Fruit fly (Drosophila melanogaster) whole organism, embryonic: Measurements from ENCODE around the gene CG45011.

Source experiments
- ATbp ChIP-seq: fragments of 200-800 bp; sonication (Bioruptor generic); optimal IDR thresholded peaks from 2 replicates; lab custom pipeline; 2017; ENCODE audit warnings: missing biosample characterization, mild to moderate bottlenecking, missing genetic modification characterization, missing genetic modification reagents
- Asciz ChIP-seq: fragments of 200-800 bp; sonication (Bioruptor generic); optimal IDR thresholded peaks from 2 replicates; lab custom pipeline; 2017; ENCODE audit warnings: missing biosample characterization, mild to moderate bottlenecking, missing genetic modification characterization, missing genetic modification reagents
- Atf6 ChIP-seq: fragments of 200-800 bp; sonication (Bioruptor generic); IDR thresholded peaks from 2 replicates; pipeline ENCODE4 v1.3.6; 2022; ENCODE audit warnings: missing biosample characterization, missing genetic modification characterization
- BtbVII ChIP-seq: fragments of 200-800 bp; sonication (Bioruptor generic); optimal IDR thresholded peaks from 3 replicates; lab custom pipeline; 2017; ENCODE audit warnings: missing biosample characterization, mild to moderate bottlenecking, missing genetic modification characterization
- C15 ChIP-seq: fragments of 200-800 bp; sonication (Bioruptor generic); IDR thresholded peaks from 3 replicates; pipeline ENCODE4 v1.3.6; 2022; ENCODE audit warnings: missing biosample characterization, missing genetic modification characterization
- CG10462 ChIP-seq: fragments of 200-800 bp; sonication (Bioruptor generic); optimal IDR thresholded peaks from 2 replicates; lab custom pipeline; 2016; ENCODE audit warnings: missing biosample characterization, missing genetic modification characterization
- CG11504 ChIP-seq: fragments of 200-800 bp; sonication (Bioruptor generic); optimal IDR thresholded peaks from 3 replicates; lab custom pipeline; 2019; ENCODE audit warnings: missing biosample characterization, mild to moderate bottlenecking, missing genetic modification characterization, moderate library complexity
- CG12299 ChIP-seq: fragments of 200-800 bp; sonication (Bioruptor generic); optimal IDR thresholded peaks from 2 replicates; lab custom pipeline; 2018; ENCODE audit warnings: missing biosample characterization, mild to moderate bottlenecking, missing genetic modification characterization
- CG1233 ChIP-seq: fragments of 200-800 bp; sonication (Bioruptor generic); optimal IDR thresholded peaks from 4 replicates; lab custom pipeline; 2018; ENCODE audit warnings: missing biosample characterization, mild to moderate bottlenecking, missing genetic modification characterization
- CG12659 ChIP-seq: fragments of 200-800 bp; sonication (Bioruptor generic); optimal IDR thresholded peaks from 3 replicates; lab custom pipeline; 2017; ENCODE audit warnings: mild to moderate bottlenecking, missing biosample characterization, missing genetic modification reagents, missing genetic modification characterization
- CG13123 ChIP-seq: fragments of 200-800 bp; sonication (Bioruptor generic); optimal IDR thresholded peaks from 2 replicates; lab custom pipeline; 2016; ENCODE audit warnings: missing biosample characterization, missing genetic modification characterization
- CG13296 ChIP-seq: fragments of 200-800 bp; sonication (Bioruptor generic); optimal IDR thresholded peaks from 3 replicates; lab custom pipeline; 2018; ENCODE audit warnings: missing biosample characterization, mild to moderate bottlenecking, missing genetic modification characterization
- CG14441 ChIP-seq: fragments of 200-800 bp; sonication (Bioruptor generic); IDR thresholded peaks from 2 replicates; pipeline ENCODE4 v1.3.6; 2022; ENCODE audit warnings: missing biosample characterization, missing genetic modification characterization
- CG17186 ChIP-seq: fragments of 200-800 bp; sonication (Bioruptor generic); optimal IDR thresholded peaks from 3 replicates; lab custom pipeline; 2017; ENCODE audit warnings: missing biosample characterization, missing genetic modification reagents, missing genetic modification characterization
- CG17612 ChIP-seq: fragments of 200-800 bp; sonication (Bioruptor generic); IDR thresholded peaks from 2 replicates; pipeline ENCODE4 v1.3.6; 2022; ENCODE audit warnings: missing biosample characterization, missing genetic modification characterization
- CG18764 ChIP-seq: fragments of 200-800 bp; sonication (Bioruptor generic); optimal IDR thresholded peaks from 3 replicates; lab custom pipeline; 2016; ENCODE audit warnings: missing biosample characterization, missing genetic modification characterization
- CG2116 ChIP-seq: fragments of 200-800 bp; sonication (Bioruptor generic); optimal IDR thresholded peaks from 3 replicates; lab custom pipeline; 2018; ENCODE audit warnings: missing biosample characterization, mild to moderate bottlenecking, missing genetic modification characterization
- CG33213 ChIP-seq: fragments of 200-800 bp; sonication (Bioruptor generic); optimal IDR thresholded peaks from 3 replicates; lab custom pipeline; 2016; ENCODE audit warnings: missing biosample characterization, missing genetic modification characterization
- CG34422 ChIP-seq: fragments of 200-800 bp; sonication (Bioruptor generic); IDR thresholded peaks from 3 replicates; pipeline ENCODE4 v1.3.6; 2022; ENCODE audit warnings: missing biosample characterization, missing genetic modification characterization
- CG4424 ChIP-seq: fragments of 200-800 bp; sonication (Bioruptor generic); optimal IDR thresholded peaks from 3 replicates; lab custom pipeline; 2016; ENCODE audit warnings: missing biosample characterization, missing genetic modification characterization
- CG7556 ChIP-seq: fragments of 200-800 bp; sonication (Bioruptor generic); optimal IDR thresholded peaks from 2 replicates; lab custom pipeline; 2017; ENCODE audit warnings: missing biosample characterization, mild to moderate bottlenecking, missing genetic modification characterization
- CG7987 ChIP-seq: fragments of 200-800 bp; sonication (Bioruptor generic); optimal IDR thresholded peaks from 2 replicates; lab custom pipeline; 2018; ENCODE audit warnings: missing biosample characterization, mild to moderate bottlenecking, missing genetic modification characterization, moderate library complexity
- CG8478 ChIP-seq: fragments of >200 bp; optimal IDR thresholded peaks from 2 replicates; lab custom pipeline; 2018
- CG9215 ChIP-seq: fragments of 200-800 bp; sonication (Bioruptor generic); IDR thresholded peaks from 2 replicates; pipeline ENCODE4 v1.3.6; 2022; ENCODE audit warnings: missing biosample characterization, missing genetic modification characterization
- CG9932 ChIP-seq: fragments of 200-800 bp; sonication (Bioruptor generic); IDR thresholded peaks from 2 replicates; pipeline ENCODE4 v1.3.6; 2022; ENCODE audit warnings: missing biosample characterization, missing genetic modification characterization
- Dek ChIP-seq: fragments of 200-800 bp; sonication (Bioruptor generic); optimal IDR thresholded peaks from 3 replicates; lab custom pipeline; 2019; ENCODE audit warnings: missing biosample characterization, mild to moderate bottlenecking, missing genetic modification characterization, moderate library complexity
- Ets65A ChIP-seq: fragments of 200-800 bp; sonication (Bioruptor generic); peaks from one replicate; lab custom pipeline; 2016; ENCODE audit warnings: missing biosample characterization, missing genetic modification characterization
- Fer2 ChIP-seq: fragments of 200-800 bp; sonication (Bioruptor generic); optimal IDR thresholded peaks from 2 replicates; lab custom pipeline; 2018; ENCODE audit warnings: missing biosample characterization, mild to moderate bottlenecking, missing genetic modification characterization, moderate library complexity
- HHEX ChIP-seq: fragments of 200-800 bp; sonication (Bioruptor generic); optimal IDR thresholded peaks from 3 replicates; lab custom pipeline; 2017; ENCODE audit warnings: missing biosample characterization, mild to moderate bottlenecking, missing genetic modification characterization, missing genetic modification reagents
- Hey ChIP-seq: fragments of 200-800 bp; sonication (Bioruptor generic); optimal IDR thresholded peaks from 3 replicates; lab custom pipeline; 2018; ENCODE audit warnings: missing biosample characterization, mild to moderate bottlenecking, missing genetic modification characterization
- Hmr ChIP-seq: fragments of 200-800 bp; sonication (Bioruptor generic); optimal IDR thresholded peaks from 3 replicates; lab custom pipeline; 2017; ENCODE audit warnings: mild to moderate bottlenecking, missing biosample characterization, missing genetic modification reagents, missing genetic modification characterization
- Hr51 ChIP-seq, 2 experiments: fragments of 200-800 bp; sonication (Bioruptor generic); optimal IDR thresholded peaks; 2 replicates in 1 of 2; 3 replicates in 1 of 2; lab custom pipeline; 2016 to 2018; ENCODE audit warnings: missing biosample characterization in 2 of 2, missing genetic modification characterization in 2 of 2, mild to moderate bottlenecking in 1 of 2, moderate library complexity in 1 of 2
- Nf-YA ChIP-seq: fragments of 200-800 bp; sonication (Bioruptor generic); IDR thresholded peaks from 2 replicates; pipeline ENCODE4 v1.3.6; 2022; ENCODE audit warnings: missing biosample characterization, missing genetic modification characterization
- Oaz ChIP-seq: fragments of 200-800 bp; sonication (Bioruptor generic); IDR thresholded peaks from 2 replicates; pipeline ENCODE4 v1.3.6; 2022; ENCODE audit warnings: missing biosample characterization, missing genetic modification characterization
- Side ChIP-seq: fragments of 200-800 bp; sonication (Bioruptor generic); optimal IDR thresholded peaks from 2 replicates; lab custom pipeline; 2016; ENCODE audit warnings: missing biosample characterization, missing genetic modification characterization
- Spps ChIP-seq: fragments of 200-800 bp; sonication (Bioruptor generic); optimal IDR thresholded peaks from 2 replicates; lab custom pipeline; 2018; ENCODE audit warnings: missing biosample characterization, mild to moderate bottlenecking, missing genetic modification characterization
- bowl ChIP-seq: fragments of 200-800 bp; sonication (Bioruptor generic); IDR thresholded peaks from 2 replicates; pipeline ENCODE4 v1.3.6; 2022; ENCODE audit warnings: missing biosample characterization, missing genetic modification characterization
- fd3F ChIP-seq: fragments of 200-800 bp; sonication (Bioruptor generic); optimal IDR thresholded peaks from 2 replicates; lab custom pipeline; 2018; ENCODE audit warnings: missing biosample characterization, mild to moderate bottlenecking, missing genetic modification characterization, moderate library complexity
- fu2 ChIP-seq: fragments of 200-800 bp; sonication (Bioruptor generic); optimal IDR thresholded peaks from 2 replicates; lab custom pipeline; 2016; ENCODE audit warnings: missing biosample characterization, missing genetic modification characterization
- gfzf ChIP-seq: fragments of 200-800 bp; sonication (Bioruptor generic); optimal IDR thresholded peaks from 2 replicates; lab custom pipeline; 2016; ENCODE audit warnings: missing biosample characterization, mild to moderate bottlenecking, missing genetic modification characterization, moderate library complexity
- gsb-n ChIP-seq: fragments of 200-800 bp; sonication (Bioruptor generic); optimal IDR thresholded peaks from 3 replicates; lab custom pipeline; 2018; ENCODE audit warnings: missing biosample characterization, mild to moderate bottlenecking, missing genetic modification characterization
- lab ChIP-seq: fragments of 200-800 bp; sonication (Bioruptor generic); optimal IDR thresholded peaks from 3 replicates; lab custom pipeline; 2017; ENCODE audit warnings: missing biosample characterization, missing genetic modification characterization, mild to moderate bottlenecking, moderate library complexity, missing genetic modification reagents
- mirr ChIP-seq: fragments of 200-800 bp; sonication (Bioruptor generic); optimal IDR thresholded peaks from 3 replicates; lab custom pipeline; 2018; ENCODE audit warnings: missing biosample characterization, mild to moderate bottlenecking, missing genetic modification characterization
- nerfin-1 ChIP-seq: fragments of 200-800 bp; sonication (Bioruptor generic); optimal IDR thresholded peaks from 3 replicates; lab custom pipeline; 2019; ENCODE audit warnings: missing biosample characterization, mild to moderate bottlenecking, missing genetic modification characterization, moderate library complexity
- odd ChIP-seq: fragments of 200-800 bp; sonication (Bioruptor generic); optimal IDR thresholded peaks from 2 replicates; lab custom pipeline; 2017; ENCODE audit warnings: missing biosample characterization, mild to moderate bottlenecking, missing genetic modification characterization
- pho ChIP-seq: fragments of 200-800 bp; sonication (Bioruptor generic); optimal IDR thresholded peaks from 2 replicates; lab custom pipeline; 2016; ENCODE audit warnings: missing biosample characterization, missing genetic modification characterization
- sob ChIP-seq: fragments of 200-800 bp; sonication (Bioruptor generic); IDR thresholded peaks from 2 replicates; pipeline ENCODE4 v1.3.6; 2022; ENCODE audit warnings: missing biosample characterization, missing genetic modification characterization
- tna ChIP-seq: fragments of 200-800 bp; sonication (Bioruptor generic); IDR thresholded peaks from 2 replicates; pipeline ENCODE4 v1.3.6; 2022; ENCODE audit warnings: missing biosample characterization, missing genetic modification characterization; ENCODE audit not compliant: partially characterized antibody
- usp ChIP-seq: fragments of >200 bp; optimal IDR thresholded peaks from 2 replicates; lab custom pipeline; 2017; ENCODE audit warnings: missing biosample characterization, missing genetic modification characterization
- vnd ChIP-seq: fragments of 200-800 bp; sonication (Bioruptor generic); IDR thresholded peaks from 3 replicates; pipeline ENCODE4 v1.3.6; 2022; ENCODE audit warnings: missing biosample characterization, missing genetic modification characterization; ENCODE audit not compliant: partially characterized antibody
- yki ChIP-seq: fragments of >200 bp; optimal IDR thresholded peaks from 3 replicates; lab custom pipeline; 2018

The CG45011 gene

DNA sequence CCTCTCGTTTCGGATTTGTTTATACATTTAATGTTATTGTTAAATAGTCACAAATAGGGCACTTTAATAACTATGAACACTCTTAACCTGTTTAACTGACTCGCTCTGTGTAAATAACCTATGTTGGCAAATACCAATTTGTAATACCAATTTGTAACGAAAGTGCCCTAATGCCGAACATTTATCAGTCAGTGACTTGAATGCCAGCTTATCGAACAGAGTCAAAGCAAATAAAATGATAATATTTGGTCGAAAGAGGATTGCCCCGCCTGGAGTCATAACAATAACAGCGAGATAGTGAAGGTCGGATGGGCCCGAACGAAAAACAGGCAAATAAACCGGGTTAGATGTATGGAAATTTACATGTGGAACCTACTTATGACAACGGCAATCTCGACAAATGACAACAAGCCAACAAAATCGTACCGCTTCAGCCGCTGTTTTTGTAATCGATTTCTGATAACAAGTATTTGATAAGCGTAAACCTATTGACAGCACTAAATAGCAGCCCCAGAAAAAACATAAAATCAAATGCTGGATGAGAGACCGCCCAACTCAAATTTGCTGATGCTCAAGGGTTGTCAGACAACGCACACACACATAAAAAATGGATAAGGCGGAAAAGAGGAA is 11.4 kb downstream of the CG45011 start (continued):
- no peak for TF ChIP-seq Hr51 (GFP tag; optimal IDR thresholded peaks at IDR 0.05; lab: Kevin White, UChicago)
- TF ChIP-seq gfzf: no peak
- TF ChIP-seq C15: no peak
- TF ChIP-seq CG8478 (lab: Kevin White, UChicago): no peak
- TF ChIP-seq Ets65A (GFP tag; lab: Kevin White, UChicago): no peak
- no peak for TF ChIP-seq CG11504 (tag; lab: Kevin White, UChicago)
- peak; percentile 48 for TF ChIP-seq lab (GFP tag; lab: Kevin White, UChicago)
- TF ChIP-seq CG13123 (GFP tag; lab: Kevin White, UChicago): no peak
- no peak for TF ChIP-seq HHEX
- no peak for TF ChIP-seq BtbVII (GFP tag; lab: Kevin White, UChicago)
- TF ChIP-seq CG7556: no peak
- no peak for TF ChIP-seq CG17612 (GFP tag; lab: Robert Waterston, UW)
- no peak for TF ChIP-seq yki
- peak; percentile 92 for TF ChIP-seq mirr
- TF ChIP-seq CG34422 (GFP tag; lab: Robert Waterston, UW): no peak
- TF ChIP-seq CG4424 (GFP tag; lab: Kevin White, UChicago): no peak
- TF ChIP-seq Oaz (GFP tag; lab: Robert Waterston, UW): no peak
- TF ChIP-seq Atf6 (GFP tag; lab: Robert Waterston, UW): 0 out of 2 replicates have a peak, but pooled peaks have one; percentile 34
- no peak for TF ChIP-seq bowl (GFP tag; lab: Robert Waterston, UW)
- peak; percentile 30; the same call in 1 of the 2 replicates for TF ChIP-seq Nf-YA (GFP tag; lab: Robert Waterston, UW)
- peak; percentile 30; the same call in 1 of the 2 replicates for TF ChIP-seq sob
- no peak for TF ChIP-seq fu2 (GFP tag; lab: Kevin White, UChicago)
- no peak for TF ChIP-seq pho (GFP tag; lab: Kevin White, UChicago)
- no peak for TF ChIP-seq nerfin-1 (tag; lab: Kevin White, UChicago)
- TF ChIP-seq Hmr: peak; percentile 41
- peak; percentile 46 for TF ChIP-seq ATbp (GFP tag; lab: Kevin White, UChicago)
- TF ChIP-seq CG1233 (GFP tag; lab: Kevin White, UChicago): no peak
- TF ChIP-seq CG17186: no peak
- TF ChIP-seq Spps (tag; lab: Kevin White, UChicago): no peak
- no peak for TF ChIP-seq CG2116 (GFP tag; lab: Kevin White, UChicago)
- no peak for TF ChIP-seq gsb-n (tag; lab: Kevin White, UChicago)
- TF ChIP-seq Dek (tag; lab: Kevin White, UChicago): no peak
- no peak for TF ChIP-seq CG9932 (GFP tag; lab: Robert Waterston, UW)
- no peak for TF ChIP-seq tna (GFP tag; lab: Robert Waterston, UW)
- no peak for TF ChIP-seq vnd
- TF ChIP-seq Side (GFP tag; lab: Kevin White, UChicago): no peak
- no peak for TF ChIP-seq CG10462 (GFP tag; lab: Kevin White, UChicago)
- no peak for TF ChIP-seq CG33213 (GFP tag; lab: Kevin White, UChicago)
- TF ChIP-seq odd (GFP tag; lab: Kevin White, UChicago): no peak
- peak; percentile 31 for TF ChIP-seq Asciz (GFP tag; lab: Kevin White, UChicago)
- TF ChIP-seq CG9215 (GFP tag; lab: Robert Waterston, UW): no peak
- no peak for TF ChIP-seq CG14441 (GFP tag; lab: Robert Waterston, UW)
- no peak for TF ChIP-seq CG18764 (GFP tag; lab: Kevin White, UChicago)
- TF ChIP-seq CG7987 (GFP tag; lab: Kevin White, UChicago): peak; percentile 33
- TF ChIP-seq fd3F: no peak
- peak; percentile 29 for TF ChIP-seq CG13296 (GFP tag; lab: Kevin White, UChicago)
- TF ChIP-seq CG12659 (GFP tag; lab: Kevin White, UChicago): peak; percentile 24
- TF ChIP-seq Fer2 (tag; lab: Kevin White, UChicago): no peak
- TF ChIP-seq Hey (tag; lab: Kevin White, UChicago): no peak
- no peak for TF ChIP-seq usp (GFP tag; lab: Kevin White, UChicago)
- TF ChIP-seq CG12299 (tag; lab: Kevin White, UChicago): no peak
